Worm (Caenorhabditis elegans) whole organism, dauer: ENCODE measurements around the gene dct-8.
"Not testable (repeated sequence)": the region's sequence is repeated elsewhere in the genome, so short reads cannot be mapped to it uniquely, and the experiment has no call there.

Experiments
- unc-62 ChIP-seq: sonication (generic microtip); optimal IDR thresholded peaks from 2 replicates; lab custom pipeline; 2017; ENCODE audit warnings: missing biosample characterization, missing genetic modification reagents, missing genetic modification characterization

The dct-8 gene

ce11 chrIV:3876955-3877354 lies 17.9 kb upstream of the dct-8 start:
- no peak for TF ChIP-seq unc-62 (GFP tag; lab: Kevin White, UChicago)

- TF ChIP-seq unc-62 (GFP tag; lab: Kevin White, UChicago), result no peak
These were observed 16.5 kb upstream of the dct-8 start, which contains the start of gene F37C4.6 for ce11 chrIV:3878283-3878938. Gene F37C4.6, minus strand, starts transcription at chrIV:3878333.

- TF ChIP-seq unc-62 (GFP tag; lab: Kevin White, UChicago), result no peak
These were observed 13.8 kb upstream of the dct-8 start, which contains the start of the genes F37C4.8 and oac-23 for ce11 chrIV:3881119-3881518. Gene F37C4.8, minus strand, starts transcription at chrIV:3881219. Gene oac-23, plus strand, starts transcription at chrIV:3881441.

ce11 chrIV:3885369-3885768 lies 9.5 kb upstream of the dct-8 start, which contains the start of gene oac-22:
Gene oac-22, plus strand, starts transcription at chrIV:3885669.
- TF ChIP-seq unc-62 (GFP tag; lab: Kevin White, UChicago), result no peak

ce11 chrIV:3888963-3889362 lies 5.9 kb upstream of the dct-8 start, which contains the start of gene oac-21:
Gene oac-21, plus strand, starts transcription at chrIV:3889263.
- no peak for TF ChIP-seq unc-62 (GFP tag; lab: Kevin White, UChicago)

- TF ChIP-seq unc-62 (GFP tag; lab: Kevin White, UChicago), result no peak
These were observed 2.8 kb upstream of the dct-8 start, which contains the start of gene F56D6.9 for ce11 chrIV:3892027-3892426. Gene F56D6.9, plus strand, starts transcription at chrIV:3892327.

ce11 chrIV:3894004-3894480 lies 828 bp upstream of the dct-8 start, which contains the start of gene F56D6.8:
Gene F56D6.8, minus strand, starts transcription at chrIV:3894430.
- no peak for TF ChIP-seq unc-62 (GFP tag; lab: Kevin White, UChicago)

- TF ChIP-seq unc-62 (GFP tag; lab: Kevin White, UChicago), result no peak
These were observed 5.1 kb downstream of the dct-8 start, which contains the start of gene srz-62 for ce11 chrIV:3899719-3900554. Gene srz-62, plus strand, starts transcription at chrIV:3900504.

ce11 chrIV:3902955-3903354 lies 8.1 kb downstream of the dct-8 start, which contains the start of gene F56D6.6:
Gene F56D6.6, plus strand, starts transcription at chrIV:3903255.
- TF ChIP-seq unc-62 (GFP tag; lab: Kevin White, UChicago), result no peak

- no peak for TF ChIP-seq unc-62 (GFP tag; lab: Kevin White, UChicago)
These were observed 9.8 kb downstream of the dct-8 start, which contains the start of gene F56D6.21 for ce11 chrIV:3904620-3905019. Gene F56D6.21, plus strand, starts transcription at chrIV:3904920.

ce11 chrIV:3906393-3906792 lies 11.5 kb downstream of the dct-8 start, which contains the start of gene F56D6.11:
Gene F56D6.11, minus strand, starts transcription at chrIV:3906493.
- TF ChIP-seq unc-62 (GFP tag; lab: Kevin White, UChicago), result no peak

- TF ChIP-seq unc-62 (GFP tag; lab: Kevin White, UChicago), result no peak
These were observed 12.8 kb downstream of the dct-8 start, which contains the start of the genes F56D6.22 and F56D6.12 for ce11 chrIV:3907506-3908188. Gene F56D6.22, minus strand, starts transcription at chrIV:3907606. Gene F56D6.12, plus strand, starts transcription at chrIV:3908138.

ce11 chrIV:3909114-3909513 lies 14.2 kb downstream of the dct-8 start, which contains the start of gene F56D6.13:
Gene F56D6.13, plus strand, starts transcription at chrIV:3909414.
- TF ChIP-seq unc-62 (GFP tag; lab: Kevin White, UChicago), result no peak

ce11 chrIV:3911848-3912247 lies 17.0 kb downstream of the dct-8 start, which contains the start of gene F56D6.18:
Gene F56D6.18, minus strand, starts transcription at chrIV:3911948.
- not testable (repeated sequence) for TF ChIP-seq unc-62 (GFP tag; lab: Kevin White, UChicago)

- no peak for TF ChIP-seq unc-62 (GFP tag; lab: Kevin White, UChicago)
These were observed 17.7 kb downstream of the dct-8 start, which contains the start of gene F56D6.20 for ce11 chrIV:3912598-3912997. Gene F56D6.20, plus strand, starts transcription at chrIV:3912898.
